Fruit fly (Drosophila melanogaster): ENCODE data around the gene 7B2.

dm6 chr3R:5393742-5394391, 17.3 kb downstream of the 7B2 start, which contains the start of gene CG1172:
- no peak for TF ChIP-seq CG8478 (optimal IDR thresholded peaks at IDR 0.05)
- no peak for TF ChIP-seq CTCF (optimal IDR thresholded peaks at IDR 0.05)

Data from S2 (cell line).